Worm (Caenorhabditis elegans) whole organism, late embryonic: Measurements from ENCODE around the gene talp-3.
A peak's percentile ranks its signal among the peaks of the same experiment; 100 is the strongest.

Experiments
- C38D4.7 ChIP-seq: fragments of 200-800 bp; sonication (Bioruptor generic); optimal IDR thresholded peaks from 2 replicates; lab custom pipeline; 2018; ENCODE audit warnings: mild to moderate bottlenecking, missing genetic modification characterization, moderate library complexity, missing compliant biosample characterization
- F13H6.1 ChIP-seq: sonication (generic microtip); optimal IDR thresholded peaks from 2 replicates; lab custom pipeline; 2016; ENCODE audit warnings: missing genetic modification characterization, missing compliant biosample characterization
- K09A11.1 ChIP-seq: sonication (generic microtip); optimal IDR thresholded peaks from 2 replicates; lab custom pipeline; 2017; ENCODE audit warnings: antibody characterized with exemption, mild to moderate bottlenecking, missing genetic modification characterization, missing compliant biosample characterization; ENCODE audit not compliant: insufficient read depth
- ahr-1 ChIP-seq: sonication (generic microtip); optimal IDR thresholded peaks from 2 replicates; lab custom pipeline; 2016; ENCODE audit warnings: missing genetic modification characterization, missing compliant biosample characterization
- ama-1 ChIP-seq: fragments of 150-350 bp; optimal IDR thresholded peaks from 2 replicates; lab custom pipeline; 2014
- ceh-18 ChIP-seq: sonication (generic microtip); optimal IDR thresholded peaks from 2 replicates; lab custom pipeline; 2016; ENCODE audit warnings: missing genetic modification characterization, missing compliant biosample characterization
- ceh-19 ChIP-seq: fragments of 200-800 bp; sonication (Bioruptor generic); optimal IDR thresholded peaks from 2 replicates; lab custom pipeline; 2018; ENCODE audit warnings: mild to moderate bottlenecking, missing genetic modification characterization, missing compliant biosample characterization
- ceh-2 ChIP-seq: sonication (generic microtip); optimal IDR thresholded peaks from 2 replicates; lab custom pipeline; 2016; ENCODE audit warnings: missing genotype, missing genetic modification characterization, missing compliant biosample characterization
- ceh-22 ChIP-seq: sonication (generic microtip); optimal IDR thresholded peaks from 2 replicates; lab custom pipeline; 2017; ENCODE audit warnings: missing biosample characterization, missing genetic modification characterization
- ceh-24 ChIP-seq: sonication (generic microtip); optimal IDR thresholded peaks from 2 replicates; lab custom pipeline; 2016; ENCODE audit warnings: mild to moderate bottlenecking, missing genetic modification characterization, missing compliant biosample characterization
- ceh-31 ChIP-seq: sonication (generic microtip); optimal IDR thresholded peaks from 2 replicates; lab custom pipeline; 2016; ENCODE audit warnings: missing genetic modification characterization, missing compliant biosample characterization
- ceh-34 ChIP-seq: sonication (generic microtip); optimal IDR thresholded peaks from 2 replicates; lab custom pipeline; 2016; ENCODE audit warnings: mild to moderate bottlenecking, missing genetic modification characterization, missing compliant biosample characterization
- dmd-4 ChIP-seq: sonication (generic microtip); optimal IDR thresholded peaks from 2 replicates; lab custom pipeline; 2016; ENCODE audit warnings: borderline replicate concordance, missing genetic modification characterization, missing compliant biosample characterization
- dve-1 ChIP-seq: sonication (generic microtip); optimal IDR thresholded peaks from 2 replicates; lab custom pipeline; 2017; ENCODE audit warnings: antibody characterized with exemption, mild to moderate bottlenecking, missing genetic modification characterization, missing compliant biosample characterization
- elt-4 ChIP-seq: sonication (generic microtip); optimal IDR thresholded peaks from 2 replicates; lab custom pipeline; 2016; ENCODE audit warnings: missing genetic modification characterization, missing compliant biosample characterization
- eyg-1 ChIP-seq: sonication (generic microtip); optimal IDR thresholded peaks from 2 replicates; lab custom pipeline; 2016; ENCODE audit warnings: missing genotype, missing genetic modification characterization, missing compliant biosample characterization
- gmeb-2 ChIP-seq: sonication (generic microtip); optimal IDR thresholded peaks from 2 replicates; lab custom pipeline; 2016; ENCODE audit warnings: missing genetic modification characterization, inconsistent platforms, missing compliant biosample characterization
- hlh-13 ChIP-seq: fragments of 200-800 bp; sonication (Bioruptor generic); optimal IDR thresholded peaks from 2 replicates; lab custom pipeline; 2018; ENCODE audit warnings: mild to moderate bottlenecking, missing genetic modification characterization, missing compliant biosample characterization
- hlh-15 ChIP-seq: sonication (generic microtip); optimal IDR thresholded peaks from 2 replicates; lab custom pipeline; 2016; ENCODE audit warnings: missing genetic modification characterization, missing compliant biosample characterization
- hlh-6 ChIP-seq: sonication (generic microtip); optimal IDR thresholded peaks from 2 replicates; lab custom pipeline; 2016; ENCODE audit warnings: missing genotype, missing genetic modification characterization, missing compliant biosample characterization
- hlh-8 ChIP-seq: sonication (generic microtip); optimal IDR thresholded peaks from 2 replicates; lab custom pipeline; 2016; ENCODE audit warnings: missing genotype, missing genetic modification characterization, missing compliant biosample characterization
- lim-6 ChIP-seq: sonication (generic microtip); optimal IDR thresholded peaks from 2 replicates; lab custom pipeline; 2016; ENCODE audit warnings: missing genetic modification characterization, missing compliant biosample characterization
- nfya-1 ChIP-seq: sonication (generic microtip); optimal IDR thresholded peaks from 2 replicates; lab custom pipeline; 2017; ENCODE audit warnings: missing genetic modification characterization, mild to moderate bottlenecking, missing compliant biosample characterization, antibody characterized with exemption, moderate library complexity
- nhr-11 ChIP-seq: fragments of 150-350 bp; optimal IDR thresholded peaks from 2 replicates; lab custom pipeline; 2014; ENCODE audit warnings: missing biosample characterization, missing genetic modification characterization
- npax-4 ChIP-seq: sonication (generic microtip); optimal IDR thresholded peaks from 2 replicates; lab custom pipeline; 2016; ENCODE audit warnings: missing genetic modification characterization, missing compliant biosample characterization
- pat-9 ChIP-seq: fragments of 200-800 bp; sonication (Bioruptor generic); optimal IDR thresholded peaks from 2 replicates; lab custom pipeline; 2018; ENCODE audit warnings: mild to moderate bottlenecking, missing genetic modification characterization, moderate library complexity, missing compliant biosample characterization
- pax-1 ChIP-seq: fragments of 150-350 bp; optimal IDR thresholded peaks from 2 replicates; lab custom pipeline; 2014; ENCODE audit warnings: missing biosample characterization, missing genetic modification characterization
- pha-2 ChIP-seq: sonication (generic microtip); optimal IDR thresholded peaks from 2 replicates; lab custom pipeline; 2017; ENCODE audit warnings: mild to moderate bottlenecking, missing genetic modification characterization, missing compliant biosample characterization
- pqm-1 ChIP-seq: sonication (generic microtip); optimal IDR thresholded peaks from 2 replicates; lab custom pipeline; 2016; ENCODE audit warnings: missing genetic modification characterization, missing compliant biosample characterization
- pros-1 ChIP-seq: fragments of 150-350 bp; optimal IDR thresholded peaks from 2 replicates; lab custom pipeline; 2014; ENCODE audit warnings: missing biosample characterization, missing genetic modification reagents, missing genetic modification characterization
- rnt-1 ChIP-seq: sonication (generic microtip); optimal IDR thresholded peaks from 2 replicates; lab custom pipeline; 2016; ENCODE audit warnings: missing genetic modification characterization, missing compliant biosample characterization
- sdc-2 ChIP-seq: sonication (generic microtip); optimal IDR thresholded peaks from 2 replicates; lab custom pipeline; 2016; ENCODE audit warnings: missing genotype, missing genetic modification characterization, missing compliant biosample characterization
- syd-9 ChIP-seq: sonication (generic microtip); optimal IDR thresholded peaks from 2 replicates; lab custom pipeline; 2016; ENCODE audit warnings: mild to moderate bottlenecking, missing genetic modification characterization, moderate library complexity, missing compliant biosample characterization
- tbx-2 ChIP-seq: sonication (generic microtip); optimal IDR thresholded peaks from 2 replicates; lab custom pipeline; 2016; ENCODE audit warnings: missing genetic modification characterization, missing compliant biosample characterization
- tbx-7 ChIP-seq: sonication (generic microtip); optimal IDR thresholded peaks from 2 replicates; lab custom pipeline; 2016; ENCODE audit warnings: missing genotype, missing genetic modification characterization, missing compliant biosample characterization
- unc-42 ChIP-seq: sonication (generic microtip); optimal IDR thresholded peaks from 2 replicates; lab custom pipeline; 2016; ENCODE audit warnings: missing genotype, missing genetic modification characterization, missing compliant biosample characterization
- unc-55 ChIP-seq: sonication (generic microtip); optimal IDR thresholded peaks from 2 replicates; lab custom pipeline; 2017; ENCODE audit warnings: missing biosample characterization, missing genetic modification reagents, missing genetic modification characterization
- zip-5 ChIP-seq: sonication (generic microtip); optimal IDR thresholded peaks from 2 replicates; lab custom pipeline; 2016; ENCODE audit warnings: missing genetic modification characterization, missing compliant biosample characterization

Gene talp-3

ce11 chrIV:14621117-14621516, 32.1 kb downstream of the talp-3 start:
- no peak for TF ChIP-seq pros-1 (tag; lab: Kevin White, UChicago)
- TF ChIP-seq nhr-11 (tag; lab: Kevin White, UChicago) = no peak
- TF ChIP-seq ceh-24 (tag; lab: Kevin White, UChicago) = no peak
- TF ChIP-seq dmd-4 (tag; lab: Kevin White, UChicago) = no peak
- TF ChIP-seq ceh-34 (tag; lab: Kevin White, UChicago) = no peak
- no peak for TF ChIP-seq pha-2 (tag; lab: Kevin White, UChicago)
- TF ChIP-seq hlh-8 (tag; lab: Kevin White, UChicago) = no peak
- no peak for TF ChIP-seq ahr-1 (tag; lab: Kevin White, UChicago)
- TF ChIP-seq lim-6 (tag; lab: Kevin White, UChicago) = no peak
- no peak for TF ChIP-seq F13H6.1 (tag; lab: Kevin White, UChicago)
- TF ChIP-seq pax-1 (tag; lab: Kevin White, UChicago) = no peak
- no peak for TF ChIP-seq tbx-2 (tag; lab: Kevin White, UChicago)
- no peak for TF ChIP-seq hlh-15 (tag; lab: Kevin White, UChicago)
- no peak for TF ChIP-seq ceh-22 (tag; lab: Kevin White, UChicago)
- no peak for TF ChIP-seq hlh-13 (GFP tag; lab: Kevin White, UChicago)
- no peak for TF ChIP-seq unc-55

ce11 chrIV:14620543-14620942, 32.6 kb downstream of the talp-3 start:
- TF ChIP-seq C38D4.7 (GFP tag; lab: Kevin White, UChicago) (no peak), K09A11.1 (tag; lab: Kevin White, UChicago) (peak; percentile 12), pqm-1 (tag; lab: Kevin White, UChicago) (no peak), ceh-19 (GFP tag; lab: Kevin White, UChicago) (peak; percentile 52), sdc-2 (tag; lab: Kevin White, UChicago) (no peak), ceh-18 (peak; percentile 28), syd-9 (peak; percentile 3), npax-4 (no peak), nfya-1 (tag; lab: Kevin White, UChicago) (peak; percentile 33), hlh-6 (tag; lab: Kevin White, UChicago) (no peak), pha-2 (tag; lab: Kevin White, UChicago) (no peak), unc-55 (no peak), ceh-34 (tag; lab: Kevin White, UChicago) (peak; percentile 26), ceh-31 (peak; percentile 48)

ce11 chrIV:14620042-14620441, 33.1 kb downstream of the talp-3 start:
- no peak for TF ChIP-seq eyg-1 (tag; lab: Kevin White, UChicago)
- TF ChIP-seq dve-1 = no peak
- no peak for TF ChIP-seq ceh-2
- TF ChIP-seq tbx-2 (tag; lab: Kevin White, UChicago) = no peak

- TF ChIP-seq C38D4.7 (GFP tag; lab: Kevin White, UChicago) (no peak), gmeb-2 (tag; lab: Kevin White, UChicago) (no peak), elt-4 (tag; lab: Kevin White, UChicago) (no peak), dmd-4 (tag; lab: Kevin White, UChicago) (no peak), nhr-11 (tag; lab: Kevin White, UChicago) (no peak), unc-42 (no peak), tbx-2 (tag; lab: Kevin White, UChicago) (no peak), pat-9 (no peak), tbx-7 (tag; lab: Kevin White, UChicago) (no peak), zip-5 (no peak), rnt-1 (tag; lab: Kevin White, UChicago) (no peak), ama-1 (lab: Kevin White, UChicago) (no peak), eyg-1 (tag; lab: Kevin White, UChicago) (no peak), ceh-24 (tag; lab: Kevin White, UChicago) (no peak)
These were observed 34.6 kb downstream of the talp-3 start for ce11 chrIV:14618551-14618950.
